Worm (Caenorhabditis elegans) whole organism, L2 larva: ENCODE measurements around the gene clec-148.

ENCODE experiments used
- R02D3.7 ChIP-seq: fragments of 150-350 bp; optimal IDR thresholded peaks from 2 replicates; lab custom pipeline; 2014; ENCODE audit warnings: missing biosample characterization, missing genetic modification characterization
- alr-1 ChIP-seq: fragments of 150-350 bp; optimal IDR thresholded peaks from 2 replicates; lab custom pipeline; 2014; ENCODE audit warnings: missing biosample characterization, missing genetic modification characterization
- blmp-1 ChIP-seq: sonication (generic microtip); optimal IDR thresholded peaks from 2 replicates; lab custom pipeline; 2017; ENCODE audit warnings: missing genetic modification characterization, mild to moderate bottlenecking, missing compliant biosample characterization, antibody characterized with exemption, moderate library complexity; ENCODE audit not compliant: insufficient read depth
- ceh-16 ChIP-seq: fragments of 150-350 bp; optimal IDR thresholded peaks from 2 replicates; lab custom pipeline; 2014; ENCODE audit warnings: missing biosample characterization, missing genetic modification characterization
- crh-2 ChIP-seq: sonication (generic microtip); optimal IDR thresholded peaks from 2 replicates; lab custom pipeline; 2017; ENCODE audit warnings: missing biosample characterization, missing genetic modification characterization
- egl-27 ChIP-seq: sonication (generic microtip); optimal IDR thresholded peaks from 3 replicates; lab custom pipeline; 2017; ENCODE audit warnings: missing biosample characterization, missing genetic modification reagents, missing genetic modification characterization
- elt-3 ChIP-seq: sonication (generic microtip); optimal IDR thresholded peaks from 2 replicates; lab custom pipeline; 2017; ENCODE audit warnings: missing biosample characterization, missing genetic modification characterization
- lin-11 ChIP-seq: fragments of 150-350 bp; sonication (generic microtip); optimal IDR thresholded peaks from 2 replicates; lab custom pipeline; 2014; ENCODE audit warnings: missing biosample characterization, missing genetic modification characterization, inconsistent platforms, mixed read lengths
- mbf-1 ChIP-seq: sonication (generic microtip); optimal IDR thresholded peaks from 2 replicates; lab custom pipeline; 2017; ENCODE audit warnings: missing biosample characterization, missing genetic modification characterization
- nhr-10 ChIP-seq: sonication (generic microtip); optimal IDR thresholded peaks from 2 replicates; lab custom pipeline; 2017; ENCODE audit warnings: missing biosample characterization, missing genetic modification characterization
- nhr-11 ChIP-seq: fragments of 150-350 bp; optimal IDR thresholded peaks from 2 replicates; lab custom pipeline; 2014; ENCODE audit warnings: missing biosample characterization, missing genetic modification characterization
- snpc-4 ChIP-seq: fragments of 150-350 bp; optimal IDR thresholded peaks from 2 replicates; lab custom pipeline; 2014; ENCODE audit warnings: missing biosample characterization, missing genetic modification characterization

- TF ChIP-seq snpc-4 (tag; lab: Kevin White, UChicago): no peak
- no peak for TF ChIP-seq mbf-1 (tag; lab: Kevin White, UChicago)
- no peak for TF ChIP-seq nhr-10 (tag; lab: Kevin White, UChicago)
- TF ChIP-seq egl-27: no peak
- no peak for TF ChIP-seq R02D3.7
- no peak for TF ChIP-seq nhr-11 (tag; lab: Kevin White, UChicago)
- no peak for TF ChIP-seq blmp-1 (tag; lab: Kevin White, UChicago)
- TF ChIP-seq elt-3 (tag; lab: Kevin White, UChicago): no peak
- no peak for TF ChIP-seq lin-11 (tag; lab: Kevin White, UChicago)
- no peak for TF ChIP-seq crh-2 (tag; lab: Kevin White, UChicago)
- TF ChIP-seq ceh-16 (tag; lab: Kevin White, UChicago): no peak
- no peak for TF ChIP-seq alr-1 (tag; lab: Kevin White, UChicago)
These were observed 10.2 kb downstream of the clec-148 start, which contains the start of gene F40G9.7 for ce11 chrIII:165390-165789.
